Fruit fly (Drosophila melanogaster) whole organism, embryonic: ENCODE results near the gene CG32163.

Experiments used
- Antp ChIP-seq: fragments of 200-800 bp; sonication (Bioruptor generic); optimal IDR thresholded peaks from 3 replicates; lab custom pipeline; 2016; ENCODE audit warnings: missing biosample characterization, missing genetic modification characterization
- Atf3 ChIP-seq: fragments of 200-800 bp; sonication (Bioruptor generic); optimal IDR thresholded peaks from 3 replicates; lab custom pipeline; 2016; ENCODE audit warnings: missing biosample characterization, missing genetic modification characterization
- CG10209 ChIP-seq: fragments of 200-800 bp; sonication (Bioruptor generic); optimal IDR thresholded peaks from 3 replicates; lab custom pipeline; 2017; ENCODE audit warnings: missing biosample characterization, mild to moderate bottlenecking, missing genetic modification characterization, missing genetic modification reagents
- CG10321 ChIP-seq: fragments of 200-800 bp; sonication (Bioruptor generic); IDR thresholded peaks from 2 replicates; pipeline ENCODE4 v1.3.6; 2022; ENCODE audit warnings: missing biosample characterization, missing genetic modification characterization
- CG12104 ChIP-seq: fragments of 200-800 bp; sonication (Bioruptor generic); optimal IDR thresholded peaks from 3 replicates; lab custom pipeline; 2016; ENCODE audit warnings: missing biosample characterization, missing genetic modification characterization
- CG12744 ChIP-seq: fragments of 200-800 bp; sonication (Bioruptor generic); optimal IDR thresholded peaks from 2 replicates; lab custom pipeline; 2016; ENCODE audit warnings: missing biosample characterization, missing genetic modification characterization
- CG12942 ChIP-seq: fragments of 200-800 bp; sonication (Bioruptor generic); optimal IDR thresholded peaks from 3 replicates; lab custom pipeline; 2016; ENCODE audit warnings: missing biosample characterization, missing genetic modification characterization
- CG14050 ChIP-seq: fragments of 200-800 bp; sonication (Bioruptor generic); IDR thresholded peaks from 3 replicates; pipeline ENCODE4 v1.3.6; 2022; ENCODE audit warnings: missing biosample characterization, missing genetic modification characterization
- CG15479 ChIP-seq: fragments of 200-800 bp; sonication (Bioruptor generic); optimal IDR thresholded peaks from 3 replicates; lab custom pipeline; 2019; ENCODE audit warnings: missing biosample characterization, mild to moderate bottlenecking, missing genetic modification characterization, moderate library complexity
- CG1602 ChIP-seq: fragments of 200-800 bp; sonication (Bioruptor generic); optimal IDR thresholded peaks from 3 replicates; lab custom pipeline; 2016; ENCODE audit warnings: missing biosample characterization, missing genetic modification characterization
- CG17361 ChIP-seq: fragments of 200-800 bp; sonication (Bioruptor generic); IDR thresholded peaks from 3 replicates; pipeline ENCODE4 v1.3.6; 2022; ENCODE audit warnings: missing biosample characterization, missing genetic modification characterization
- CG2678 ChIP-seq: fragments of 200-800 bp; sonication (Bioruptor generic); optimal IDR thresholded peaks from 3 replicates; lab custom pipeline; 2019; ENCODE audit warnings: missing biosample characterization, mild to moderate bottlenecking, missing genetic modification characterization, moderate library complexity
- CG3065 ChIP-seq: fragments of 200-800 bp; sonication (Bioruptor generic); optimal IDR thresholded peaks from 2 replicates; lab custom pipeline; 2016; ENCODE audit warnings: missing biosample characterization, missing genetic modification characterization
- CG4282 ChIP-seq: fragments of 200-800 bp; sonication (Bioruptor generic); optimal IDR thresholded peaks from 2 replicates; lab custom pipeline; 2016; ENCODE audit warnings: missing biosample characterization, missing genetic modification characterization
- CG6654 ChIP-seq: fragments of 200-800 bp; sonication (Bioruptor generic); optimal IDR thresholded peaks from 2 replicates; lab custom pipeline; 2017; ENCODE audit warnings: missing biosample characterization, mild to moderate bottlenecking, missing genetic modification characterization
- CG6683 ChIP-seq: fragments of 200-800 bp; sonication (Bioruptor generic); optimal IDR thresholded peaks from 2 replicates; lab custom pipeline; 2017; ENCODE audit warnings: missing biosample characterization, mild to moderate bottlenecking, missing genetic modification characterization, missing genetic modification reagents
- CG7271 ChIP-seq: fragments of 200-800 bp; sonication (Bioruptor generic); optimal IDR thresholded peaks from 2 replicates; lab custom pipeline; 2018; ENCODE audit warnings: missing biosample characterization, mild to moderate bottlenecking, missing genetic modification characterization, moderate library complexity
- CG7786 ChIP-seq: fragments of 200-800 bp; sonication (Bioruptor generic); optimal IDR thresholded peaks from 2 replicates; lab custom pipeline; 2016; ENCODE audit warnings: missing biosample characterization, missing genetic modification characterization
- CG9437 ChIP-seq: fragments of 200-800 bp; sonication (Bioruptor generic); optimal IDR thresholded peaks from 2 replicates; lab custom pipeline; 2018; ENCODE audit warnings: missing biosample characterization, mild to moderate bottlenecking, missing genetic modification characterization
- CG9797 ChIP-seq: fragments of 200-800 bp; sonication (Bioruptor generic); optimal IDR thresholded peaks from 3 replicates; lab custom pipeline; 2018; ENCODE audit warnings: missing biosample characterization, mild to moderate bottlenecking, missing genetic modification characterization
- D19A ChIP-seq: fragments of 200-800 bp; optimal IDR thresholded peaks from 3 replicates; lab custom pipeline; 2019; ENCODE audit warnings: missing biosample characterization, mild to moderate bottlenecking, missing genetic modification characterization, moderate library complexity
- Doc2 ChIP-seq: fragments of 200-800 bp; sonication (Bioruptor generic); IDR thresholded peaks from 2 replicates; pipeline ENCODE4 v1.3.6; 2022; ENCODE audit warnings: missing biosample characterization, missing genetic modification characterization
- Hmx ChIP-seq: fragments of 200-800 bp; sonication (Bioruptor generic); optimal IDR thresholded peaks from 2 replicates; lab custom pipeline; 2016; ENCODE audit warnings: missing biosample characterization, missing genetic modification characterization
- Meics ChIP-seq: fragments of 200-800 bp; sonication (Bioruptor generic); optimal IDR thresholded peaks from 2 replicates; lab custom pipeline; 2017; ENCODE audit warnings: missing biosample characterization, mild to moderate bottlenecking, missing genetic modification characterization
- Myb ChIP-seq: fragments of 200-800 bp; sonication (Bioruptor generic); optimal IDR thresholded peaks from 2 replicates; lab custom pipeline; 2016; ENCODE audit warnings: missing biosample characterization, missing genetic modification characterization
- Rfx ChIP-seq: fragments of 200-800 bp; sonication (Bioruptor generic); IDR thresholded peaks from 2 replicates; pipeline ENCODE4 v1.3.6; 2022; ENCODE audit warnings: missing biosample characterization, missing genetic modification characterization
- Scr ChIP-seq: fragments of 200-800 bp; sonication (Bioruptor generic); IDR thresholded peaks from 2 replicates; pipeline ENCODE4 v1.3.6; 2022; ENCODE audit warnings: missing biosample characterization, missing genetic modification characterization; ENCODE audit not compliant: partially characterized antibody
- Sin3A ChIP-seq: fragments of >200 bp; optimal IDR thresholded peaks from 2 replicates; lab custom pipeline; 2018
- Six4 ChIP-seq: fragments of 200-800 bp; sonication (Bioruptor generic); optimal IDR thresholded peaks from 2 replicates; lab custom pipeline; 2016; ENCODE audit warnings: missing biosample characterization, missing genetic modification characterization
- Stat92E ChIP-seq, 3 experiments: fragments of >200 bp in 2 of 3; fragments of 200-800 bp in 1 of 3; sonication (Bioruptor generic) in 1 of 3; optimal IDR thresholded peaks; 2 replicates each; lab custom pipeline; 2017 to 2019; ENCODE audit warnings: missing biosample characterization in 3 of 3, missing genetic modification characterization in 3 of 3, mild to moderate bottlenecking in 1 of 3, moderate library complexity in 1 of 3
- Tbp ChIP-seq: fragments of >200 bp; optimal IDR thresholded peaks from 2 replicates; lab custom pipeline; 2018; ENCODE audit warnings: missing biosample characterization, missing genetic modification characterization
- bbx ChIP-seq: fragments of 200-800 bp; sonication (Bioruptor generic); IDR thresholded peaks from 2 replicates; pipeline ENCODE4 v1.3.6; 2022; ENCODE audit warnings: missing biosample characterization, missing genetic modification characterization; ENCODE audit not compliant: partially characterized antibody
- btn ChIP-seq: fragments of 200-800 bp; sonication (Bioruptor generic); optimal IDR thresholded peaks from 2 replicates; lab custom pipeline; 2016; ENCODE audit warnings: missing biosample characterization, missing genetic modification characterization
- chinmo ChIP-seq: fragments of 200-800 bp; sonication (Bioruptor generic); IDR thresholded peaks from 4 replicates; pipeline ENCODE4 v1.3.6; 2022; ENCODE audit warnings: missing biosample characterization, missing genetic modification characterization; ENCODE audit not compliant: partially characterized antibody
- ftz-f1 ChIP-seq: fragments of 200-800 bp; sonication (Bioruptor generic); optimal IDR thresholded peaks from 2 replicates; lab custom pipeline; 2016; ENCODE audit warnings: missing biosample characterization, missing genetic modification characterization
- grn ChIP-seq: fragments of 200-800 bp; sonication (Bioruptor generic); optimal IDR thresholded peaks from 3 replicates; lab custom pipeline; 2017; ENCODE audit warnings: missing biosample characterization, missing genetic modification characterization
- hkb ChIP-seq, 2 experiments: fragments of 200-800 bp in 1 of 2; fragments of >200 bp in 1 of 2; sonication (Bioruptor generic) in 1 of 2; IDR thresholded peaks in 1 of 2; optimal IDR thresholded peaks in 1 of 2; 2 replicates each; pipeline versions ENCODE4 v1.3.6 to Lab custom; 2017 to 2022; ENCODE audit warnings: missing biosample characterization in 1 of 2, missing genetic modification characterization in 1 of 2
- hth ChIP-seq: fragments of >200 bp; optimal IDR thresholded peaks from 2 replicates; lab custom pipeline; 2017; ENCODE audit warnings: inconsistent platforms
- lilli ChIP-seq: fragments of 200-800 bp; sonication (Bioruptor generic); optimal IDR thresholded peaks from 3 replicates; lab custom pipeline; 2016; ENCODE audit warnings: missing biosample characterization, missing genetic modification characterization
- nau ChIP-seq: fragments of 200-800 bp; sonication (Bioruptor generic); optimal IDR thresholded peaks from 3 replicates; lab custom pipeline; 2017; ENCODE audit warnings: missing biosample characterization, mild to moderate bottlenecking, missing genetic modification characterization, missing genetic modification reagents
- pan ChIP-seq, 4 experiments: fragments of >200 bp in 3 of 4; fragments of 200-800 bp in 1 of 4; sonication (Bioruptor generic) in 1 of 4; optimal IDR thresholded peaks in 3 of 4; IDR thresholded peaks in 1 of 4; 2 replicates each; pipeline versions ENCODE4 v1.3.6 to Lab custom; 2017 to 2022; ENCODE audit warnings: missing biosample characterization in 2 of 4, missing genetic modification characterization in 2 of 4, mixed read lengths in 1 of 4
- pho ChIP-seq: fragments of 200-800 bp; sonication (Bioruptor generic); optimal IDR thresholded peaks from 2 replicates; lab custom pipeline; 2016; ENCODE audit warnings: missing biosample characterization, missing genetic modification characterization
- phol ChIP-seq: fragments of 200-800 bp; sonication (Bioruptor generic); optimal IDR thresholded peaks from 3 replicates; lab custom pipeline; 2018; ENCODE audit warnings: missing biosample characterization, mild to moderate bottlenecking, missing genetic modification characterization, moderate library complexity
- pzg ChIP-seq: fragments of 200-800 bp; sonication (Bioruptor generic); optimal IDR thresholded peaks from 3 replicates; lab custom pipeline; 2018; ENCODE audit warnings: missing biosample characterization, mild to moderate bottlenecking, missing genetic modification characterization, moderate library complexity
- schlank ChIP-seq: fragments of 200-800 bp; sonication (Bioruptor generic); optimal IDR thresholded peaks from 2 replicates; lab custom pipeline; 2018; ENCODE audit warnings: missing biosample characterization, mild to moderate bottlenecking, missing genetic modification characterization
- sisA ChIP-seq: fragments of 200-800 bp; sonication (Bioruptor generic); IDR thresholded peaks from 2 replicates; pipeline ENCODE4 v1.3.6; 2022; ENCODE audit warnings: missing biosample characterization, missing genetic modification characterization
- vnd ChIP-seq: fragments of 200-800 bp; sonication (Bioruptor generic); IDR thresholded peaks from 3 replicates; pipeline ENCODE4 v1.3.6; 2022; ENCODE audit warnings: missing biosample characterization, missing genetic modification characterization; ENCODE audit not compliant: partially characterized antibody
- zen ChIP-seq: fragments of 200-800 bp; sonication (Bioruptor generic); optimal IDR thresholded peaks from 3 replicates; lab custom pipeline; 2018; ENCODE audit warnings: missing biosample characterization, mild to moderate bottlenecking, missing genetic modification characterization, moderate library complexity
- zfh1 ChIP-seq: fragments of 200-800 bp; sonication (Bioruptor generic); IDR thresholded peaks from 3 replicates; pipeline ENCODE4 v1.3.6; 2022; ENCODE audit warnings: missing biosample characterization, missing genetic modification characterization

CG32163 gene

DNA sequence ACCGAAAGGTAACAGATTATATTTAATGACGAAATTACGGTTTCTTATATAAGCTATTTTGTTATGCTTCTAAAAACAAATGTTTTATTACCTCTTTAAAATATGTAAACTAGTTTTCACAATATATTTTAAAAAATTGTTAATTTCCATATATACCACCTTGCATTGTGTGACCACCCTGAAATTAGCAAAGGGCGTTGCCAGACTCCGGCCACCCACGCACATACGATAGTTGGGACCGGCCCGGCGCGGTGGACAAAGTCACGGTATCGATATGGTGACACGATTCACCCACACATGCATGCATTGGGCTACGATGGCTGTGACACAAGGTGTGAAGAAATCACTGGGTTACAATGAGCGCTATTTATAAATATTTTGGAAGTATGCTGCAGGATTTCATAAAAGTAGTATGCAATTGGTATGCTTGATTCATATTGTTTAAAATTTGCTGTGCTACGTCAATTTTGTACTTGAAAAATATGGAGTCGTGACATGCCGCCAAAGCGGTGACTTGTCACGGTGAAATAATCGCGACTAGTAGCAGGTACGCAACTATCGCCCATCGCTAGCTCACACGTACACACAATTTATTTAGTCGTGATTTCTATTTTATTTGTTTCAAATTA, 1.2 kb downstream of the CG32163 start (continued):
- TF ChIP-seq CG10321 (GFP tag; lab: Robert Waterston, UW) (no peak), CG12942 (GFP tag; lab: Kevin White, UChicago) (peak; percentile 39), CG9797 (GFP tag; lab: Kevin White, UChicago) (peak; percentile 72), Meics (peak; percentile 37), CG17361 (peak; percentile 73; the same call in 2 of the 3 replicates), Sin3A (lab: Kevin White, UChicago) (peak; percentile 100), vnd (GFP tag; lab: Robert Waterston, UW) (peak; percentile 93), Atf3 (GFP tag; lab: Kevin White, UChicago) (peak; percentile 32), hth (lab: Kevin White, UChicago) (no peak), Myb (GFP tag; lab: Kevin White, UChicago) (peak; percentile 66), CG9437 (GFP tag; lab: Kevin White, UChicago) (peak; percentile 8), CG2678 (tag; lab: Kevin White, UChicago) (peak; percentile 70), CG3065 (GFP tag; lab: Kevin White, UChicago) (peak; percentile 26), Scr (GFP tag; lab: Robert Waterston, UW) (peak; percentile 97), chinmo (GFP tag; lab: Robert Waterston, UW) (peak; percentile 82; the same call in 2 of the 4 replicates), nau (no peak), CG7271 (tag; lab: Kevin White, UChicago) (peak; percentile 20), pzg (peak; percentile 92), CG4282 (GFP tag; lab: Kevin White, UChicago) (peak; percentile 6), Antp (GFP tag; lab: Kevin White, UChicago) (peak; percentile 44), Rfx (GFP tag; lab: Robert Waterston, UW) (peak; percentile 83), CG12104 (GFP tag; lab: Kevin White, UChicago) (no peak), zen (tag; lab: Kevin White, UChicago) (peak; percentile 41), zfh1 (GFP tag; lab: Robert Waterston, UW) (peak; percentile 58; the same call in 1 of the 3 replicates), CG6654 (GFP tag; lab: Kevin White, UChicago) (no peak), Stat92E (GFP tag; optimal IDR thresholded peaks at IDR 0.05; lab: Kevin White, UChicago) (no peak), ftz-f1 (GFP tag; lab: Kevin White, UChicago) (peak; percentile 64), grn (GFP tag; lab: Kevin White, UChicago) (no peak), phol (tag; lab: Kevin White, UChicago) (peak; percentile 76), CG12744 (GFP tag; lab: Kevin White, UChicago) (peak; percentile 9), btn (peak; percentile 5), pan (optimal IDR thresholded peaks at IDR 0.05; lab: Kevin White, UChicago) (no peak), pan (GFP tag; optimal IDR thresholded peaks at IDR 0.05 in 1 of 2, IDR thresholded peaks at IDR 0.05 in 1 of 2) (peak in 1 of 2 experiments; percentile 76), schlank (tag; lab: Kevin White, UChicago) (no peak), CG7786 (GFP tag; lab: Kevin White, UChicago) (peak; percentile 67), lilli (peak; percentile 71), CG6683 (GFP tag; lab: Kevin White, UChicago) (peak; percentile 34), CG1602 (GFP tag; lab: Kevin White, UChicago) (peak; percentile 36), Hmx (GFP tag; lab: Kevin White, UChicago) (no peak), Tbp (GFP tag; lab: Kevin White, UChicago) (no peak), D19A (tag; lab: Kevin White, UChicago) (no peak), Six4 (GFP tag; lab: Kevin White, UChicago) (peak; percentile 12), CG15479 (GFP tag; lab: Kevin White, UChicago) (no peak), pho (GFP tag; lab: Kevin White, UChicago) (peak; percentile 67), CG14050 (peak; percentile 39; the same call in 2 of the 3 replicates), Doc2 (GFP tag; lab: Robert Waterston, UW) (no peak), CG10209 (GFP tag; lab: Kevin White, UChicago) (peak; percentile 13), hkb (optimal IDR thresholded peaks at IDR 0.05; lab: Kevin White, UChicago) (peak; percentile 78), hkb (GFP tag; IDR thresholded peaks at IDR 0.05; lab: Robert Waterston, UW) (peak; percentile 51), sisA (GFP tag; lab: Robert Waterston, UW) (peak; percentile 47), bbx (peak; percentile 83)
